Worm (Caenorhabditis elegans) whole organism, L2 larva: ENCODE measurements around the gene Y57G11A.5.

ENCODE experiments used
- lin-39 ChIP-seq: fragments of 150-350 bp; optimal IDR thresholded peaks from 2 replicates; lab custom pipeline; 2014; ENCODE audit warnings: missing biosample characterization, missing genetic modification reagents, missing genetic modification characterization
- nhr-12 ChIP-seq: fragments of 150-350 bp; optimal IDR thresholded peaks from 2 replicates; lab custom pipeline; 2014; ENCODE audit warnings: missing biosample characterization, missing genetic modification characterization
- nhr-237 ChIP-seq: fragments of 150-350 bp; optimal IDR thresholded peaks from 2 replicates; lab custom pipeline; 2014; ENCODE audit warnings: missing biosample characterization, missing genetic modification characterization
- snpc-4 ChIP-seq: fragments of 150-350 bp; optimal IDR thresholded peaks from 2 replicates; lab custom pipeline; 2014; ENCODE audit warnings: missing biosample characterization, missing genetic modification characterization

DNA sequence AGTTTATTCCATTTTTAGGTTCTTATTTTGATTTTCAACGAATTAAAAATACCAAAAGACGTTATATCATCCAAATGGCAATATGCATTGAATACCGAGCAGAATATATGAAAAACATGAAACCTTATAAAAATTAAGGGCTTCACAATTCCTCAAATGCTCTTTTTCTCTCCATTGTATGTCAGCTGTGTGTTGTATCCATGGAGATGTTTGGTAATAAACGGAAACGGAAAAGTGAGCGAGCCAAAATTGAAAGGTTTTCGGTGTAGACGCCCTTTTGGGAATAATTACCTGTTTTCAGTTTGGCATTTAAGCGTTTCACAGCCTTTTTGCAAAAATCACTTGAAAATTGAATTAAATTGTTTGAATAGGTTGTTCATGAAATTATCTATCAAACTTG lies 45.3 kb upstream of the Y57G11A.5 start:
- no peak for TF ChIP-seq snpc-4 (tag; lab: Kevin White, UChicago)
- no peak for TF ChIP-seq nhr-237 (tag; lab: Kevin White, UChicago)
- TF ChIP-seq lin-39 (tag; lab: Kevin White, UChicago), result no peak
- no peak for TF ChIP-seq nhr-12 (tag; lab: Kevin White, UChicago)
